Worm (Caenorhabditis elegans): ENCODE measurements around the gene M151.1.
A peak's percentile ranks its signal among the peaks of the same experiment; 100 is the strongest.

DNA sequence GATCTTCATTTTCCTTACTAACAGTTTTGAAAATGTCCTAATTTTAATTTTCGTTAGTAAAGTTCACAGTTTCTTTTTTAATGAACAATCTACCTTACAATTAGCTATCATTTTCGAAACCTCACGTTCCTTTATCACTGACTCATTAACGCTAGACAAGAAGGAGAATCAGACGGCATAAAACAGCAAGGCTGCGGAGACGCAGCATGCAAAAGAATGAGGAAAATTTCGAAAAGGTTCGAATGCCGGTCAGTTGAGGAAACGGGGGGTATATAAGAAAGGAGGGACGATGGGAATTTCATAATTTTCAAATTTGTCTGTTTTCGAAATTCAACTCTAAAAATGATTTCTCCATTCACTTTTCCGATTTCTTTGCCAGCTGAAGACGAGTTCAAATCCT lies 20.6 kb downstream of the M151.1 start, which contains the start of gene F19B10.13:
- no peak for TF ChIP-seq dve-1 (tag; optimal IDR thresholded peaks at IDR 0.05)
- TF ChIP-seq elt-2 (tag; optimal IDR thresholded peaks at IDR 0.05): peak; percentile 12
- TF ChIP-seq C08G9.2 (tag; optimal IDR thresholded peaks at IDR 0.05): no peak
- TF ChIP-seq ama-1 (optimal IDR thresholded peaks at IDR 0.05): no peak

Measured in whole organism, late embryonic.